Worm (Caenorhabditis elegans) whole organism, L1 larva: ENCODE results near the gene srt-39.

ENCODE experiments used
- F16B12.6 ChIP-seq: fragments of 150-350 bp; optimal IDR thresholded peaks from 2 replicates; lab custom pipeline; 2014; ENCODE audit warnings: missing biosample characterization, missing genetic modification characterization
- blmp-1 ChIP-seq: fragments of 150-350 bp; optimal IDR thresholded peaks from 2 replicates; lab custom pipeline; 2014; ENCODE audit warnings: missing biosample characterization, missing genetic modification characterization
- ceh-8 ChIP-seq: fragments of 200-800 bp; sonication (Bioruptor generic); optimal IDR thresholded peaks from 2 replicates; lab custom pipeline; 2018; ENCODE audit warnings: mild to moderate bottlenecking, missing genetic modification characterization, moderate library complexity, missing compliant biosample characterization
- ceh-82 ChIP-seq, 3 experiments: fragments of 150-350 bp in 1 of 3; sonication (generic microtip) in 2 of 3; optimal IDR thresholded peaks; 2 replicates each; lab custom pipeline; 2014 to 2017; ENCODE audit warnings: missing biosample characterization in 3 of 3, missing genetic modification characterization in 3 of 3
- dsc-1 ChIP-seq: sonication (generic microtip); optimal IDR thresholded peaks from 2 replicates; lab custom pipeline; 2016; ENCODE audit warnings: mild to moderate bottlenecking, missing genetic modification characterization, missing compliant biosample characterization
- efl-1 ChIP-seq, 4 experiments: fragments of 150-350 bp; optimal IDR thresholded peaks in 3 of 4; peaks in 1 of 4; 1 replicate in 1 of 4; 2 replicates in 3 of 4; lab custom pipeline; 2014; ENCODE audit warnings: missing biosample characterization in 2 of 4, missing genetic modification characterization in 2 of 4, missing genetic modification reagents in 2 of 4
- efl-3 ChIP-seq: fragments of 200-800 bp; sonication (Bioruptor generic); optimal IDR thresholded peaks from 2 replicates; lab custom pipeline; 2018; ENCODE audit warnings: mild to moderate bottlenecking, missing genetic modification characterization, missing compliant biosample characterization
- egl-13 ChIP-seq: sonication (generic microtip); optimal IDR thresholded peaks from 2 replicates; lab custom pipeline; 2016; ENCODE audit warnings: missing genotype, missing genetic modification reagents, missing genetic modification characterization, missing compliant biosample characterization
- ets-5 ChIP-seq: fragments of 200-800 bp; sonication (Bioruptor generic); IDR thresholded peaks from 2 replicates; pipeline ENCODE4 v1.3.6; 2022; ENCODE audit warnings: missing genetic modification characterization, missing compliant biosample characterization
- fkh-8 ChIP-seq: sonication (generic microtip); optimal IDR thresholded peaks from 2 replicates; lab custom pipeline; 2016; ENCODE audit warnings: mild to moderate bottlenecking, missing genetic modification characterization, missing compliant biosample characterization
- grh-1 ChIP-seq: fragments of 200-800 bp; sonication (Bioruptor generic); IDR thresholded peaks from 2 replicates; pipeline ENCODE4 v1.3.6; 2022; ENCODE audit warnings: missing genetic modification reagents, missing genetic modification characterization, missing compliant biosample characterization
- irx-1 ChIP-seq: sonication (generic microtip); optimal IDR thresholded peaks from 2 replicates; lab custom pipeline; 2016; ENCODE audit warnings: missing genetic modification characterization, missing compliant biosample characterization
- jun-1 ChIP-seq: fragments of 150-350 bp; optimal IDR thresholded peaks from 2 replicates; lab custom pipeline; 2014; ENCODE audit warnings: missing biosample characterization, missing genetic modification reagents, missing genetic modification characterization
- lin-14 ChIP-seq: fragments of 200-800 bp; sonication (Bioruptor generic); optimal IDR thresholded peaks from 2 replicates; lab custom pipeline; 2018; ENCODE audit warnings: mild to moderate bottlenecking, missing genetic modification characterization, moderate library complexity, missing compliant biosample characterization
- lin-15B ChIP-seq: fragments of 150-350 bp; sonication (generic microtip); optimal IDR thresholded peaks from 3 replicates; lab custom pipeline; 2014; ENCODE audit warnings: missing biosample characterization, missing genetic modification characterization
- lir-3 ChIP-seq: sonication (generic microtip); optimal IDR thresholded peaks from 2 replicates; lab custom pipeline; 2016; ENCODE audit warnings: mild to moderate bottlenecking, missing genetic modification characterization, moderate library complexity, missing compliant biosample characterization; ENCODE audit not compliant: poor library complexity
- lsy-2 ChIP-seq, 2 experiments: fragments of 150-350 bp; optimal IDR thresholded peaks; 2 replicates each; lab custom pipeline; 2014; ENCODE audit warnings: missing biosample characterization in 2 of 2, missing genetic modification characterization in 2 of 2
- mep-1 ChIP-seq: fragments of 150-350 bp; optimal IDR thresholded peaks from 2 replicates; lab custom pipeline; 2014; ENCODE audit warnings: missing biosample characterization, missing genetic modification characterization
- nhr-19 ChIP-seq: fragments of 200-800 bp; sonication (Bioruptor generic); conservative IDR thresholded peaks from 2 replicates; pipeline ENCODE4 v1.3.6; 2022; ENCODE audit warnings: missing genetic modification characterization, missing compliant biosample characterization
- nhr-20 ChIP-seq: sonication (generic microtip); optimal IDR thresholded peaks from 2 replicates; lab custom pipeline; 2016; ENCODE audit warnings: mild to moderate bottlenecking, missing genetic modification characterization, missing compliant biosample characterization
- nhr-28 ChIP-seq: fragments of 150-350 bp; optimal IDR thresholded peaks from 2 replicates; lab custom pipeline; 2014; ENCODE audit warnings: missing biosample characterization, missing genetic modification characterization
- nhr-71 ChIP-seq: sonication (generic microtip); optimal IDR thresholded peaks from 2 replicates; lab custom pipeline; 2016; ENCODE audit warnings: mild to moderate bottlenecking, missing genetic modification characterization, moderate library complexity, missing compliant biosample characterization
- nhr-76 ChIP-seq: sonication (generic microtip); optimal IDR thresholded peaks from 2 replicates; lab custom pipeline; 2017; ENCODE audit warnings: missing biosample characterization, missing genetic modification characterization
- nhr-77 ChIP-seq: fragments of 150-350 bp; optimal IDR thresholded peaks from 2 replicates; lab custom pipeline; 2014; ENCODE audit warnings: missing biosample characterization, missing genetic modification characterization
- nhr-84 ChIP-seq: sonication (generic microtip); optimal IDR thresholded peaks from 2 replicates; lab custom pipeline; 2017; ENCODE audit warnings: missing biosample characterization, missing genetic modification characterization
- nhr-85 ChIP-seq: sonication (generic microtip); peaks from one replicate; lab custom pipeline; 2016; ENCODE audit warnings: missing genetic modification characterization, inconsistent platforms, missing compliant biosample characterization
- nhr-90 ChIP-seq: sonication (generic microtip); optimal IDR thresholded peaks from 2 replicates; lab custom pipeline; 2016; ENCODE audit warnings: mild to moderate bottlenecking, missing genetic modification characterization, missing compliant biosample characterization; ENCODE audit not compliant: poor library complexity
- pag-3 ChIP-seq: sonication (generic microtip); optimal IDR thresholded peaks from 2 replicates; lab custom pipeline; 2017; ENCODE audit warnings: missing genetic modification characterization, mild to moderate bottlenecking, missing compliant biosample characterization, antibody characterized with exemption, borderline replicate concordance; ENCODE audit not compliant: insufficient read depth
- rnt-1 ChIP-seq: sonication (generic microtip); optimal IDR thresholded peaks from 2 replicates; lab custom pipeline; 2016; ENCODE audit warnings: mild to moderate bottlenecking, missing genetic modification characterization, moderate library complexity, missing compliant biosample characterization
- skn-1 ChIP-seq: fragments of 150-350 bp; optimal IDR thresholded peaks from 2 replicates; lab custom pipeline; 2014; ENCODE audit warnings: missing biosample characterization, missing genetic modification characterization
- snpc-4 ChIP-seq: fragments of 150-350 bp; optimal IDR thresholded peaks from 2 replicates; lab custom pipeline; 2014; ENCODE audit warnings: missing biosample characterization, missing genetic modification characterization
- snu-23 ChIP-seq: sonication (generic microtip); optimal IDR thresholded peaks from 2 replicates; lab custom pipeline; 2016; ENCODE audit warnings: missing genetic modification characterization, missing compliant biosample characterization
- sptf-1 ChIP-seq: fragments of 150-350 bp; optimal IDR thresholded peaks from 2 replicates; lab custom pipeline; 2014; ENCODE audit warnings: missing biosample characterization, missing genetic modification characterization
- swsn-7 ChIP-seq: sonication (generic microtip); optimal IDR thresholded peaks from 2 replicates; lab custom pipeline; 2016; ENCODE audit warnings: missing genetic modification characterization, missing compliant biosample characterization
- tbx-2 ChIP-seq: sonication (generic microtip); optimal IDR thresholded peaks from 2 replicates; lab custom pipeline; 2016; ENCODE audit warnings: missing genetic modification characterization, missing compliant biosample characterization
- unc-30 ChIP-seq: sonication (generic microtip); optimal IDR thresholded peaks from 2 replicates; lab custom pipeline; 2017; ENCODE audit warnings: missing biosample characterization, missing genetic modification characterization
- unc-62 ChIP-seq: fragments of 150-350 bp; optimal IDR thresholded peaks from 2 replicates; lab custom pipeline; 2014; ENCODE audit warnings: missing biosample characterization, missing genetic modification reagents, missing genetic modification characterization
- xbp-1 ChIP-seq: sonication (generic microtip); optimal IDR thresholded peaks from 2 replicates; lab custom pipeline; 2016; ENCODE audit warnings: missing genetic modification characterization, missing compliant biosample characterization
- zip-4 ChIP-seq: fragments of 200-800 bp; sonication (Bioruptor generic); optimal IDR thresholded peaks from 2 replicates; lab custom pipeline; 2018; ENCODE audit warnings: mild to moderate bottlenecking, missing genetic modification characterization, moderate library complexity, missing compliant biosample characterization

The srt-39 gene

ce11 chrV:12478111-12478510, 6.6 kb upstream of the srt-39 start, which contains the start of gene atn-1:
Gene atn-1 (plus strand): TSS chrV:12478411.
- TF ChIP-seq efl-3: no peak
- no peak for TF ChIP-seq ceh-82 (tag; optimal IDR thresholded peaks at IDR 0.05; lab: Kevin White, UChicago)
- no peak for TF ChIP-seq unc-62 (GFP tag; lab: Kevin White, UChicago)
- no peak for TF ChIP-seq egl-13 (tag; lab: Kevin White, UChicago)
- no peak for TF ChIP-seq unc-30 (tag; lab: Kevin White, UChicago)
- TF ChIP-seq zip-4 (GFP tag; lab: Kevin White, UChicago): no peak
- no peak for TF ChIP-seq sptf-1
- no peak for TF ChIP-seq lin-15B (tag; lab: Kevin White, UChicago)

ce11 chrV:12478990-12479389, 5.7 kb upstream of the srt-39 start:
- TF ChIP-seq zip-4 (GFP tag; lab: Kevin White, UChicago): no peak
- peak; percentile 32 for TF ChIP-seq mep-1 (tag; lab: Kevin White, UChicago)
- TF ChIP-seq blmp-1: no peak
- TF ChIP-seq lsy-2 (tag; optimal IDR thresholded peaks at IDR 0.05; lab: Kevin White, UChicago): peak in 1 of 2 experiments; percentile 39
- TF ChIP-seq lin-14: peak; percentile 79
- TF ChIP-seq xbp-1 (tag; lab: Kevin White, UChicago): no peak
- peak; percentile 40 for TF ChIP-seq nhr-71 (tag; lab: Kevin White, UChicago)
- no peak for TF ChIP-seq nhr-84
- peak; percentile 44 for TF ChIP-seq rnt-1 (tag; lab: Kevin White, UChicago)
- TF ChIP-seq pag-3 (tag; lab: Kevin White, UChicago): peak; percentile 95
- peak; percentile 11 for TF ChIP-seq snu-23 (GFP tag; lab: Kevin White, UChicago)
- no peak for TF ChIP-seq ets-5 (GFP tag; lab: Robert Waterston, UW)
- no peak for TF ChIP-seq F16B12.6 (tag; lab: Kevin White, UChicago)
- TF ChIP-seq irx-1: no peak
- TF ChIP-seq nhr-19 (GFP tag; lab: Robert Waterston, UW): 0 out of 2 replicates have a peak, but pooled peaks have one; percentile 17
- no peak for TF ChIP-seq swsn-7 (tag; lab: Kevin White, UChicago)
- TF ChIP-seq, all 84 proteins: peak for 8

- TF ChIP-seq ceh-8 (GFP tag; lab: Kevin White, UChicago) (no peak), nhr-20 (tag; lab: Kevin White, UChicago) (no peak), ets-5 (GFP tag; lab: Robert Waterston, UW) (no peak), tbx-2 (tag; lab: Kevin White, UChicago) (no peak), nhr-77 (tag; lab: Kevin White, UChicago) (no peak), grh-1 (GFP tag; lab: Robert Waterston, UW) (no peak), efl-1 (optimal IDR thresholded peaks at IDR 0.05; lab: Kevin White, UChicago) (no peak), efl-1 (GFP tag; optimal IDR thresholded peaks at IDR 0.05 in 1 of 2; lab: Kevin White, UChicago) (no peak), F16B12.6 (tag; lab: Kevin White, UChicago) (no peak), pag-3 (tag; lab: Kevin White, UChicago) (no peak), skn-1 (tag; lab: Kevin White, UChicago) (no peak), lir-3 (no peak), jun-1 (tag; lab: Kevin White, UChicago) (no peak), sptf-1 (no peak), nhr-28 (tag; lab: Kevin White, UChicago) (no peak), nhr-76 (tag; lab: Kevin White, UChicago) (no peak), nhr-90 (tag; lab: Kevin White, UChicago) (no peak), egl-13 (tag; lab: Kevin White, UChicago) (no peak)
Measured at ce11 chrV:12486934-12487333, 2.2 kb downstream of the srt-39 start, which contains the start of gene inx-11. Gene inx-11 (plus strand): TSS chrV:12487234.

- TF ChIP-seq nhr-71 (tag; lab: Kevin White, UChicago): peak; percentile 24
- TF ChIP-seq efl-1 (optimal IDR thresholded peaks at IDR 0.05; lab: Kevin White, UChicago): peak; percentile 1 to 17
- no peak for TF ChIP-seq efl-1 (GFP tag; optimal IDR thresholded peaks at IDR 0.05 in 1 of 2; lab: Kevin White, UChicago)
- no peak for TF ChIP-seq nhr-85
- peak in 1 of 2 experiments; percentile 41 for TF ChIP-seq lsy-2 (tag; optimal IDR thresholded peaks at IDR 0.05; lab: Kevin White, UChicago)
- peak; percentile 64 for TF ChIP-seq snpc-4 (tag; lab: Kevin White, UChicago)
- TF ChIP-seq rnt-1 (tag; lab: Kevin White, UChicago): peak; percentile 47
- TF ChIP-seq fkh-8 (tag; lab: Kevin White, UChicago): no peak
- no peak for TF ChIP-seq xbp-1 (tag; lab: Kevin White, UChicago)
- peak; percentile 15; the same call in 1 of the 2 replicates for TF ChIP-seq nhr-19 (GFP tag; lab: Robert Waterston, UW)
- TF ChIP-seq snu-23 (GFP tag; lab: Kevin White, UChicago): peak; percentile 16
- TF ChIP-seq lin-14: peak; percentile 60
- peak; percentile 50 for TF ChIP-seq dsc-1
Measured at ce11 chrV:12488002-12488401, 3.3 kb downstream of the srt-39 start.
